Worm (Caenorhabditis elegans) whole organism, L2 larva: Measurements from ENCODE around the gene F58B3.4.
A peak's percentile ranks its signal among the peaks of the same experiment; 100 is the strongest.

Source experiments
- C34F6.9 ChIP-seq: fragments of 150-350 bp; optimal IDR thresholded peaks from 2 replicates; lab custom pipeline; 2014; ENCODE audit warnings: missing biosample characterization, missing genetic modification characterization
- F13H6.1 ChIP-seq: sonication (generic microtip); optimal IDR thresholded peaks from 2 replicates; lab custom pipeline; 2016; ENCODE audit warnings: missing genetic modification characterization, missing compliant biosample characterization
- Y55F3AM.14 ChIP-seq: fragments of 200-800 bp; sonication (Bioruptor generic); optimal IDR thresholded peaks from 2 replicates; lab custom pipeline; 2018; ENCODE audit warnings: mild to moderate bottlenecking, missing genetic modification characterization, missing compliant biosample characterization
- alr-1 ChIP-seq: fragments of 150-350 bp; optimal IDR thresholded peaks from 2 replicates; lab custom pipeline; 2014; ENCODE audit warnings: missing biosample characterization, missing genetic modification characterization
- aly-2 ChIP-seq: fragments of 150-350 bp; optimal IDR thresholded peaks from 2 replicates; lab custom pipeline; 2014; ENCODE audit warnings: missing biosample characterization, missing genetic modification characterization
- ceh-16 ChIP-seq: fragments of 150-350 bp; optimal IDR thresholded peaks from 2 replicates; lab custom pipeline; 2014; ENCODE audit warnings: missing biosample characterization, missing genetic modification characterization
- ceh-82 ChIP-seq: fragments of 150-350 bp; optimal IDR thresholded peaks from 2 replicates; lab custom pipeline; 2014; ENCODE audit warnings: missing biosample characterization, missing genetic modification characterization
- crh-2 ChIP-seq: sonication (generic microtip); optimal IDR thresholded peaks from 2 replicates; lab custom pipeline; 2017; ENCODE audit warnings: missing biosample characterization, missing genetic modification characterization
- dmd-4 ChIP-seq: sonication (generic microtip); optimal IDR thresholded peaks from 2 replicates; lab custom pipeline; 2017; ENCODE audit warnings: missing biosample characterization, missing genetic modification characterization
- egl-27 ChIP-seq: sonication (generic microtip); optimal IDR thresholded peaks from 3 replicates; lab custom pipeline; 2017; ENCODE audit warnings: missing biosample characterization, missing genetic modification reagents, missing genetic modification characterization
- elt-3 ChIP-seq: sonication (generic microtip); optimal IDR thresholded peaks from 2 replicates; lab custom pipeline; 2017; ENCODE audit warnings: missing biosample characterization, missing genetic modification characterization
- fos-1 ChIP-seq: fragments of 150-350 bp; optimal IDR thresholded peaks from 2 replicates; lab custom pipeline; 2014; ENCODE audit warnings: missing biosample characterization, missing genetic modification characterization
- lin-11 ChIP-seq: fragments of 150-350 bp; sonication (generic microtip); optimal IDR thresholded peaks from 2 replicates; lab custom pipeline; 2014; ENCODE audit warnings: missing biosample characterization, missing genetic modification characterization, inconsistent platforms, mixed read lengths
- lin-13 ChIP-seq: fragments of 150-350 bp; optimal IDR thresholded peaks from 2 replicates; lab custom pipeline; 2014; ENCODE audit warnings: missing biosample characterization, missing genetic modification reagents, missing genetic modification characterization
- lin-39 ChIP-seq: fragments of 150-350 bp; optimal IDR thresholded peaks from 2 replicates; lab custom pipeline; 2014; ENCODE audit warnings: missing biosample characterization, missing genetic modification reagents, missing genetic modification characterization
- lsy-2 ChIP-seq, 2 experiments: fragments of 150-350 bp in 1 of 2; sonication (generic microtip) in 1 of 2; optimal IDR thresholded peaks; 2 replicates each; lab custom pipeline; 2014 to 2017; ENCODE audit warnings: missing biosample characterization in 2 of 2, missing genetic modification characterization in 2 of 2
- mbf-1 ChIP-seq: sonication (generic microtip); optimal IDR thresholded peaks from 2 replicates; lab custom pipeline; 2017; ENCODE audit warnings: missing biosample characterization, missing genetic modification characterization
- mdl-1 ChIP-seq, 2 experiments: fragments of 150-350 bp in 1 of 2; sonication (generic microtip) in 1 of 2; optimal IDR thresholded peaks; 2 replicates each; lab custom pipeline; 2017; ENCODE audit warnings: missing biosample characterization in 2 of 2, missing genetic modification characterization in 2 of 2
- nhr-10 ChIP-seq: sonication (generic microtip); optimal IDR thresholded peaks from 2 replicates; lab custom pipeline; 2017; ENCODE audit warnings: missing biosample characterization, missing genetic modification characterization
- nhr-11 ChIP-seq: fragments of 150-350 bp; optimal IDR thresholded peaks from 2 replicates; lab custom pipeline; 2014; ENCODE audit warnings: missing biosample characterization, missing genetic modification characterization
- nhr-129 ChIP-seq: fragments of 150-350 bp; optimal IDR thresholded peaks from 2 replicates; lab custom pipeline; 2014; ENCODE audit warnings: missing biosample characterization, missing genetic modification characterization
- nhr-21 ChIP-seq: fragments of 150-350 bp; optimal IDR thresholded peaks from 2 replicates; lab custom pipeline; 2014; ENCODE audit warnings: missing biosample characterization, missing genetic modification characterization
- nhr-237 ChIP-seq: fragments of 150-350 bp; optimal IDR thresholded peaks from 2 replicates; lab custom pipeline; 2014; ENCODE audit warnings: missing biosample characterization, missing genetic modification characterization
- nhr-25 ChIP-seq: fragments of 150-350 bp; sonication (generic microtip); optimal IDR thresholded peaks from 3 replicates; lab custom pipeline; 2014; ENCODE audit warnings: missing biosample characterization, missing genetic modification characterization
- nhr-6 ChIP-seq: fragments of 150-350 bp; optimal IDR thresholded peaks from 2 replicates; lab custom pipeline; 2014; ENCODE audit warnings: missing biosample characterization, missing genetic modification characterization
- nhr-77 ChIP-seq: fragments of 150-350 bp; optimal IDR thresholded peaks from 2 replicates; lab custom pipeline; 2014; ENCODE audit warnings: missing biosample characterization, missing genetic modification characterization
- peb-1 ChIP-seq: fragments of 150-350 bp; optimal IDR thresholded peaks from 2 replicates; lab custom pipeline; 2014; ENCODE audit warnings: missing biosample characterization, missing genetic modification characterization
- sem-4 ChIP-seq: fragments of 150-350 bp; optimal IDR thresholded peaks from 2 replicates; lab custom pipeline; 2014; ENCODE audit warnings: missing biosample characterization, missing genetic modification reagents, missing genetic modification characterization
- skn-1 ChIP-seq: sonication (generic microtip); optimal IDR thresholded peaks from 2 replicates; lab custom pipeline; 2017; ENCODE audit warnings: missing biosample characterization, missing genetic modification characterization
- snpc-4 ChIP-seq: fragments of 150-350 bp; optimal IDR thresholded peaks from 2 replicates; lab custom pipeline; 2014; ENCODE audit warnings: missing biosample characterization, missing genetic modification characterization
- unc-39 ChIP-seq: fragments of 150-350 bp; optimal IDR thresholded peaks from 2 replicates; lab custom pipeline; 2014; ENCODE audit warnings: missing biosample characterization, missing genetic modification characterization
- unc-55 ChIP-seq: fragments of 150-350 bp; sonication (generic microtip); optimal IDR thresholded peaks from 3 replicates; lab custom pipeline; 2014; ENCODE audit warnings: missing biosample characterization, missing genetic modification reagents, missing genetic modification characterization
- unc-62 ChIP-seq: fragments of 150-350 bp; optimal IDR thresholded peaks from 2 replicates; lab custom pipeline; 2014; ENCODE audit warnings: missing biosample characterization, missing genetic modification reagents, missing genetic modification characterization
- ztf-1 ChIP-seq: fragments of 200-800 bp; sonication (Bioruptor generic); conservative IDR thresholded peaks from 2 replicates; pipeline ENCODE4 v1.3.6; 2022; ENCODE audit warnings: missing genetic modification characterization, missing compliant biosample characterization
- ztf-11 ChIP-seq: sonication (generic microtip); optimal IDR thresholded peaks from 2 replicates; lab custom pipeline; 2017; ENCODE audit warnings: missing biosample characterization, missing genetic modification characterization
- ztf-4 ChIP-seq: fragments of 150-350 bp; optimal IDR thresholded peaks from 2 replicates; lab custom pipeline; 2014; ENCODE audit warnings: missing biosample characterization, missing genetic modification characterization

F58B3.4 gene

DNA sequence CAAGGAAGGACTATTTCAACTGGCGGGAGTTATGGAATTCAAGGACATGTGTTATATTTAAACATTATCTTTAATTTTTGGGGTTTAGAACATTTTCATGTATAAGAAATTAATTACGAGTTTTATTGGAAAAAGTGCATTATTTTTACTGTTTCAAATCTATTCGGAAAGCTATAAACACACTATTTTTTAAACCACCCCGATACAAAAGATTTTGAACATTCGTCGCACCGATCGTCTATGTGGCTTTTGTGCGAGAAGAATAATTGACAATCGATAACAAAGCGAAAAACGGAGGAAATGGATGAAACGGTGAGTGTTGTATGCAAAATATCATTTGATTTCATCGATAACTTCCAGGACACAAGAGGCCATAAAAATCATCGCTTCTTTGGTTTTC is 33.4 kb upstream of the F58B3.4 start, which contains the start of gene ZK809.9:
TSS of gene ZK809.9 (plus strand) at position 301 of the 400 bp plus-strand sequence.
- no peak for TF ChIP-seq mdl-1 (tag; optimal IDR thresholded peaks at IDR 0.05; lab: Kevin White, UChicago)
- no peak for TF ChIP-seq ztf-11 (tag; lab: Kevin White, UChicago)
- TF ChIP-seq nhr-11 (tag; lab: Kevin White, UChicago), result no peak
- no peak for TF ChIP-seq nhr-6 (tag; lab: Kevin White, UChicago)
- TF ChIP-seq Y55F3AM.14 (GFP tag; lab: Kevin White, UChicago), result no peak
- TF ChIP-seq sem-4 (tag; lab: Kevin White, UChicago), result no peak
- TF ChIP-seq nhr-10, result no peak

DNA sequence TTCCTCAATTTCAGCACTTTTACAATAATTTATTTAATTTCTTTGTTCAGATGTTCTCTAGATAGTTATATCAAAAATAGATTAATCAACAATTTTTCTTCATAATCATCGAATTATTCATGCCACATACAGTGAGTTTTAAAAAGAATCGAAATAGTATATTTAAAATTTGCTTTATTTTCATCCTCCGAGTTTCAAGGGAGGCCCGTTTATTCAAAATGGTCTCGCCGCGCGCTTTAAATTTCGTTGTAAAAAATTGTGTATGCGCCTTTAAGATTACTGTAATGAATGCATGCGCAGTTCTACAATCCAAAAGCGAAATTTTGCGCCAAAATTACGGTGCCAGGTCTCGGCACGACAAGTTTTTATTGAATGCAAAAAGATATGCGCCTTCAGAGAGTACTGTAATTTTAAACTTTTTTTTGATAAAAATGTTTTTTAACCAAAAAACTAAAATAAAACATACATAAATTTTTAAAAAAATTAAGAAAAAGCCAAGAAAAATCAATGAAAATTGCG is 28.2 kb upstream of the F58B3.4 start, which contains the start of gene ZK792.1:
TSS of gene ZK792.1 (plus strand) at position 51 of the 519 bp plus-strand sequence.
- TF ChIP-seq nhr-11 (tag; lab: Kevin White, UChicago) (no peak), aly-2 (no peak), egl-27 (tag; lab: Kevin White, UChicago) (no peak), Y55F3AM.14 (GFP tag; lab: Kevin White, UChicago) (no peak), lin-39 (tag; lab: Kevin White, UChicago) (no peak), nhr-10 (no peak), nhr-237 (tag; lab: Kevin White, UChicago) (no peak), crh-2 (tag; lab: Kevin White, UChicago) (no peak), lin-13 (GFP tag; lab: Kevin White, UChicago) (no peak)
- TF ChIP-seq, all 48 proteins: peak for 0

DNA sequence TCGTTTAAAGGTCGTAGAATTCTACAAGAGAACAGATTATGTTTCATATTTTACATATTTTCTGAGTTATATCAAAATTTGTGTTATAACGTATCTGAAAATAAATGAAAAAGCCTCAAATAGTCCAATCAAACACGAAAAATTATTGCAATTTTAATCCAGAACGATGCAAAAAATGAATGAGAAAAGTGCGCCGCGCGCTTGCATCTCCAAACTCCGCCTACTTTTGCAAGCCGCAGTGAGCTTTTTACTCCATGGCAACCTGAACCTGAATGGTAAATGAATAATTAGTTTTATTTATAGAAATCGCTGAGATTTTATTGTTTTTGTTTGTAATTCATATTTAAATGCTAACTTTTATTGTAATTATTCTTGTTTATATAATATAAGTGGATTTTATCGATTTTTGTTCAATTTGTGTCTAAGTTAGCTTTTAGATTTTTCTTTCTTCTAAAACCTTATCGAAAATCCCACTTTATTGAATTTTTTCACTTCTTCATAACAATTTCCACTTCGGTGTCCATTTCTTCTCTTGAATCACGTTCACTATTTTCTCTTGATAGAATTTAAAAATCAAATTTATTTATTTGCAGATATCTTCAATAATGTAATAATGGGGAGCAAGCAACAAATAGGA is 24.6 kb upstream of the F58B3.4 start, which contains the start of gene ZK809.5:
TSS of gene ZK809.5 (plus strand) at position 587 of the 637 bp plus-strand sequence.
- peak; percentile 16 for TF ChIP-seq lin-11 (tag; lab: Kevin White, UChicago)
- TF ChIP-seq ceh-82 (tag; lab: Kevin White, UChicago), result no peak
- TF ChIP-seq C34F6.9 (tag; lab: Kevin White, UChicago), result no peak
- TF ChIP-seq lsy-2 (tag; optimal IDR thresholded peaks at IDR 0.05; lab: Kevin White, UChicago), result peak in 1 of 2 experiments; percentile 23
- peak; percentile 37 for TF ChIP-seq unc-55 (GFP tag; lab: Kevin White, UChicago)
- TF ChIP-seq, all 48 proteins: peak for 3

DNA sequence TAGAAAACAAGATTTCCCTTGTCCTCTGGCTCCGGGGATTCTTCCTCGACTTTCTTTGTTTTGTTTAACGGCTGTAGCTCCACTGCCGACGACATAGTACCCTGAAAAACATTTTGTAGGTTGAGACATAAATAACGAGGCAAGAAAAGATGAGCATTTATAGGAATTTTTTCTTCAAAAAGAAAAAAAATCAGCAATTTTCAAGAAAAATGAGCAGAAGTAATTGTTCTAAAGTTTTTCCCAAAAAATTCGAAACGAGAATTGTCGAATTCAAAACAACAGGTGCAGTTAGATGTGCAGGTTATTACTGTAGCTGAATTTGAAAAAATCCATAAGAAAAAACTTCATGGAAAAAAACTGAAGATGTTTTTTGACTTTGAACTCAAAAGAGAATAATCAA is 23.7 kb upstream of the F58B3.4 start, which contains the start of gene ent-1:
TSS of gene ent-1 (minus strand) at position 101 of the 400 bp plus-strand sequence.
- no peak for TF ChIP-seq mbf-1 (tag; lab: Kevin White, UChicago)
- peak in 1 of 2 experiments; percentile 4 for TF ChIP-seq lsy-2 (tag; optimal IDR thresholded peaks at IDR 0.05; lab: Kevin White, UChicago)
- no peak for TF ChIP-seq aly-2
- TF ChIP-seq, all 48 proteins: peak for 1

DNA sequence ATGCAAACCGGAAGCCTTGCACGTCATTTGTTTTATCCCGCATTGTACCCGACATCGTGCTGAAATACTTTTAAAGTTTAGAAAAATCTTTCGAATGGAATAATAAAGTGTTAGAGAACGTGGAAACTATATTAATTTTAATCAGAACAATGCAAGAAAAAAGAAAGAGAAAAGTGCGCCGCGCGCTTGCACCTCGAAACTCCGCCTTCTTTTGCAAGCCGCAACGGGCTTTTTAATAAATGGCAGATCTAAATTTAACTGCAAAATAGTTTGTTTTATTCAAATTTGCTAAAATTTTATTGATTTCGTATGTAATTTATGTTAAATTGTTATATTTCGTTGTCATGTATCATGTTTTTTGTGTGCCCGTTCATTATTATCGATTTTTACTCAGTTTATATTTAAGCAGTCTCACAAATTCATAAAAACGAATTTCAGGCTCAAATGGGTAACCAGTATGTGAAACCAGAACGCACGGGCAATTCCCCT is 20.4 kb upstream of the F58B3.4 start, which contains the start of the genes acl-3 and ndub-6:
TSS of gene acl-3 (minus strand) at position 59 of the 489 bp plus-strand sequence.
TSS of gene ndub-6 (plus strand) at position 439 of the 489 bp plus-strand sequence.
- TF ChIP-seq lsy-2 (tag; optimal IDR thresholded peaks at IDR 0.05; lab: Kevin White, UChicago) (peak in 1 of 2 experiments; percentile 14), F13H6.1 (tag; lab: Kevin White, UChicago) (no peak), peb-1 (no peak), skn-1 (no peak), nhr-21 (tag; lab: Kevin White, UChicago) (no peak), alr-1 (tag; lab: Kevin White, UChicago) (no peak), Y55F3AM.14 (GFP tag; lab: Kevin White, UChicago) (no peak), ztf-11 (tag; lab: Kevin White, UChicago) (no peak), unc-62 (GFP tag; lab: Kevin White, UChicago) (no peak), C34F6.9 (tag; lab: Kevin White, UChicago) (peak; percentile 8)
- TF ChIP-seq, all 48 proteins: peak for 2

DNA sequence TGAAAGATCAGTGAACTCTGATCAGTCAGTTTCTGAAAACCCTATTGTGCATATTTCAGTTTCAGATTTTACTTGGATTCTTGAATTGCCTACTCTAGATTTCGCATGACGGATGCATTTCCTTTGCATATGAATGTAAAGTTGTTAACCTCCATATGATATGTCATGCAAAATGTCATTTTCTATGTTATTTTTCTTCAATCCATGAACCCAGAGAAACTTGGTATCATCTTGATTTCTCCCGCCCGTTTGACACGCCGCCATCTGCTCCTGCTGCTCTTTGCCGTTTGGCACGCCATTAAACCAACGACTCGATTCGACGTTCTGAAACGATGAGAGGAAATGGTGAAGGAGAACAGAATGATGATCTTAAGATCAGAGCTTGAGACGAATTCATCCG is 18.7 kb upstream of the F58B3.4 start:
- TF ChIP-seq mdl-1 (tag; optimal IDR thresholded peaks at IDR 0.05; lab: Kevin White, UChicago) (no peak), nhr-129 (tag; lab: Kevin White, UChicago) (no peak), ceh-16 (tag; lab: Kevin White, UChicago) (no peak), ztf-4 (tag; lab: Kevin White, UChicago) (no peak), nhr-25 (no peak), Y55F3AM.14 (GFP tag; lab: Kevin White, UChicago) (no peak), dmd-4 (tag; lab: Kevin White, UChicago) (no peak), skn-1 (no peak), ztf-1 (GFP tag; lab: Robert Waterston, UW) (no peak), snpc-4 (tag; lab: Kevin White, UChicago) (no peak), unc-39 (tag; lab: Kevin White, UChicago) (no peak), mbf-1 (tag; lab: Kevin White, UChicago) (no peak), peb-1 (no peak), nhr-77 (tag; lab: Kevin White, UChicago) (no peak), nhr-21 (tag; lab: Kevin White, UChicago) (no peak), fos-1 (tag; lab: Kevin White, UChicago) (no peak), crh-2 (tag; lab: Kevin White, UChicago) (no peak), nhr-6 (tag; lab: Kevin White, UChicago) (no peak), elt-3 (tag; lab: Kevin White, UChicago) (no peak), aly-2 (no peak)
